Fruit fly (Drosophila melanogaster) whole organism, prepupa: ENCODE results near the gene CG31068.

Experiments used
- Blimp-1 ChIP-seq: fragments of 200-800 bp; sonication (Bioruptor generic); optimal IDR thresholded peaks from 3 replicates; lab custom pipeline; 2017; ENCODE audit warnings: missing biosample characterization, missing genetic modification characterization, mild to moderate bottlenecking, moderate library complexity, missing genetic modification reagents
- CG10631 ChIP-seq: fragments of 200-800 bp; sonication (Bioruptor generic); optimal IDR thresholded peaks from 2 replicates; lab custom pipeline; 2016; ENCODE audit warnings: missing biosample characterization, missing genetic modification characterization
- CG10669 ChIP-seq: fragments of 200-800 bp; sonication (Bioruptor generic); optimal IDR thresholded peaks from 3 replicates; lab custom pipeline; 2018; ENCODE audit warnings: missing biosample characterization, mild to moderate bottlenecking, missing genetic modification characterization, moderate library complexity
- CG11294 ChIP-seq: fragments of 200-800 bp; sonication (Bioruptor generic); IDR thresholded peaks from 2 replicates; pipeline ENCODE4 v1.3.6; 2022; ENCODE audit warnings: missing biosample characterization, missing genetic modification characterization
- CG11902 ChIP-seq: fragments of 200-800 bp; sonication (Bioruptor generic); optimal IDR thresholded peaks from 3 replicates; lab custom pipeline; 2016; ENCODE audit warnings: missing biosample characterization, missing genetic modification characterization
- CG1621 ChIP-seq: fragments of 200-800 bp; sonication (Bioruptor generic); optimal IDR thresholded peaks from 3 replicates; lab custom pipeline; 2018; ENCODE audit warnings: missing biosample characterization, mild to moderate bottlenecking, missing genetic modification characterization
- CG16779 ChIP-seq: fragments of 200-800 bp; sonication (Bioruptor generic); optimal IDR thresholded peaks from 3 replicates; lab custom pipeline; 2017; ENCODE audit warnings: missing biosample characterization, mild to moderate bottlenecking, missing genetic modification characterization
- CG3032 ChIP-seq: fragments of 200-800 bp; optimal IDR thresholded peaks from 2 replicates; lab custom pipeline; 2019; ENCODE audit warnings: missing biosample characterization, mild to moderate bottlenecking, missing genetic modification characterization, moderate library complexity
- CG31627 ChIP-seq: fragments of 200-800 bp; sonication (Bioruptor generic); optimal IDR thresholded peaks from 3 replicates; lab custom pipeline; 2016; ENCODE audit warnings: missing biosample characterization, missing genetic modification characterization
- CG32006 ChIP-seq: fragments of 200-800 bp; sonication (Bioruptor generic); optimal IDR thresholded peaks from 3 replicates; lab custom pipeline; 2017; ENCODE audit warnings: missing biosample characterization, mild to moderate bottlenecking, missing genetic modification characterization
- CG34406 ChIP-seq: fragments of 200-800 bp; sonication (Bioruptor generic); optimal IDR thresholded peaks from 3 replicates; lab custom pipeline; 2016; ENCODE audit warnings: missing biosample characterization, missing genetic modification characterization
- CG3919 ChIP-seq: fragments of 200-800 bp; sonication (Bioruptor generic); optimal IDR thresholded peaks from 3 replicates; lab custom pipeline; 2016; ENCODE audit warnings: missing biosample characterization, missing genetic modification characterization
- CG4318 ChIP-seq: fragments of 200-800 bp; sonication (Bioruptor generic); optimal IDR thresholded peaks from 3 replicates; lab custom pipeline; 2017; ENCODE audit warnings: missing biosample characterization, mild to moderate bottlenecking, missing genetic modification characterization
- CG6792 ChIP-seq: fragments of 200-800 bp; sonication (Bioruptor generic); optimal IDR thresholded peaks from 3 replicates; lab custom pipeline; 2016; ENCODE audit warnings: missing biosample characterization, missing genetic modification characterization
- CG6808 ChIP-seq: fragments of 200-800 bp; sonication (Bioruptor generic); optimal IDR thresholded peaks from 3 replicates; lab custom pipeline; 2017; ENCODE audit warnings: missing biosample characterization, missing genetic modification characterization, mild to moderate bottlenecking, moderate library complexity, missing genetic modification reagents
- CG7368 ChIP-seq: fragments of 200-800 bp; sonication (Bioruptor generic); optimal IDR thresholded peaks from 3 replicates; lab custom pipeline; 2016; ENCODE audit warnings: missing biosample characterization, missing genetic modification characterization
- CG8319 ChIP-seq: fragments of 200-800 bp; sonication (Bioruptor generic); optimal IDR thresholded peaks from 3 replicates; lab custom pipeline; 2016; ENCODE audit warnings: missing biosample characterization, missing genetic modification characterization
- CG8632 ChIP-seq: fragments of 200-800 bp; sonication (Bioruptor generic); optimal IDR thresholded peaks from 3 replicates; lab custom pipeline; 2016; ENCODE audit warnings: missing biosample characterization, missing genetic modification characterization
- Eip78C ChIP-seq: fragments of 200-800 bp; sonication (Bioruptor generic); peaks from one replicate; lab custom pipeline; 2016; ENCODE audit warnings: missing biosample characterization, missing genetic modification characterization
- Eip93F ChIP-seq: fragments of 200-800 bp; sonication (Bioruptor generic); optimal IDR thresholded peaks from 2 replicates; lab custom pipeline; 2016; ENCODE audit warnings: missing biosample characterization, mild to moderate bottlenecking, missing genetic modification characterization
- Ets96B ChIP-seq: fragments of 200-800 bp; optimal IDR thresholded peaks from 2 replicates; lab custom pipeline; 2019; ENCODE audit warnings: missing biosample characterization, mild to moderate bottlenecking, missing genetic modification characterization, moderate library complexity
- Hr39 ChIP-seq: fragments of 200-800 bp; sonication (Bioruptor generic); optimal IDR thresholded peaks from 2 replicates; lab custom pipeline; 2016; ENCODE audit warnings: missing biosample characterization, missing genetic modification characterization
- OdsH ChIP-seq: fragments of 200-800 bp; sonication (Bioruptor generic); optimal IDR thresholded peaks from 3 replicates; lab custom pipeline; 2016; ENCODE audit warnings: missing biosample characterization, missing genetic modification characterization
- Smox ChIP-seq: fragments of 200-800 bp; sonication (Bioruptor generic); optimal IDR thresholded peaks from 3 replicates; lab custom pipeline; 2016; ENCODE audit warnings: missing biosample characterization, missing genetic modification characterization
- Sox102F ChIP-seq: fragments of 200-800 bp; sonication (Bioruptor generic); optimal IDR thresholded peaks from 2 replicates; lab custom pipeline; 2016; ENCODE audit warnings: missing biosample characterization, mild to moderate bottlenecking, missing genetic modification characterization
- Sox14 ChIP-seq: fragments of 200-800 bp; sonication (Bioruptor generic); optimal IDR thresholded peaks from 3 replicates; lab custom pipeline; 2016; ENCODE audit warnings: missing biosample characterization, missing genetic modification characterization
- acj6 ChIP-seq: fragments of 200-800 bp; sonication (Bioruptor generic); optimal IDR thresholded peaks from 3 replicates; lab custom pipeline; 2016; ENCODE audit warnings: missing biosample characterization, missing genetic modification characterization
- dac ChIP-seq: fragments of 200-800 bp; sonication (Bioruptor generic); optimal IDR thresholded peaks from 2 replicates; lab custom pipeline; 2017; ENCODE audit warnings: missing biosample characterization, mild to moderate bottlenecking, missing genetic modification characterization
- dsx ChIP-seq: fragments of 200-800 bp; optimal IDR thresholded peaks from 3 replicates; lab custom pipeline; 2019; ENCODE audit warnings: missing biosample characterization, mild to moderate bottlenecking, missing genetic modification characterization, moderate library complexity; ENCODE audit not compliant: poor library complexity, severe bottlenecking
- esn ChIP-seq: fragments of 200-800 bp; sonication (Bioruptor generic); optimal IDR thresholded peaks from 2 replicates; lab custom pipeline; 2016; ENCODE audit warnings: missing biosample characterization, mild to moderate bottlenecking, missing genetic modification characterization, moderate library complexity
- fd59A ChIP-seq: fragments of 200-800 bp; sonication (Bioruptor generic); optimal IDR thresholded peaks from 2 replicates; lab custom pipeline; 2017; ENCODE audit warnings: missing biosample characterization, mild to moderate bottlenecking, missing genetic modification characterization, missing genetic modification reagents
- fd85E ChIP-seq: fragments of 200-800 bp; sonication (Bioruptor generic); optimal IDR thresholded peaks from 3 replicates; lab custom pipeline; 2016; ENCODE audit warnings: missing biosample characterization, missing genetic modification characterization
- fkh ChIP-seq: fragments of 200-800 bp; sonication (Bioruptor generic); optimal IDR thresholded peaks from 3 replicates; lab custom pipeline; 2017; ENCODE audit warnings: missing biosample characterization, mild to moderate bottlenecking, missing genetic modification characterization, moderate library complexity
- lz ChIP-seq: fragments of 200-800 bp; sonication (Bioruptor generic); optimal IDR thresholded peaks from 3 replicates; lab custom pipeline; 2016; ENCODE audit warnings: missing biosample characterization, missing genetic modification characterization
- net ChIP-seq: fragments of 200-800 bp; sonication (Bioruptor generic); optimal IDR thresholded peaks from 3 replicates; lab custom pipeline; 2016; ENCODE audit warnings: missing biosample characterization, missing genetic modification characterization
- pdm3 ChIP-seq: fragments of 200-800 bp; sonication (Bioruptor generic); optimal IDR thresholded peaks from 3 replicates; lab custom pipeline; 2016; ENCODE audit warnings: missing biosample characterization, missing genetic modification characterization
- salr ChIP-seq, 2 experiments: fragments of 200-800 bp; sonication (Bioruptor generic); optimal IDR thresholded peaks; 3 replicates each; lab custom pipeline; 2016 to 2018; ENCODE audit warnings: missing biosample characterization in 2 of 2, missing genetic modification characterization in 2 of 2, mild to moderate bottlenecking in 1 of 2
- spab ChIP-seq: fragments of 200-800 bp; sonication (Bioruptor generic); optimal IDR thresholded peaks from 2 replicates; lab custom pipeline; 2017; ENCODE audit warnings: missing biosample characterization, mild to moderate bottlenecking, missing genetic modification characterization, missing genetic modification reagents
- ss ChIP-seq, 2 experiments: fragments of 200-800 bp; sonication (Bioruptor generic); optimal IDR thresholded peaks; 2 replicates in 1 of 2; 3 replicates in 1 of 2; lab custom pipeline; 2017 to 2018; ENCODE audit warnings: mild to moderate bottlenecking in 2 of 2, missing biosample characterization in 2 of 2, missing genetic modification characterization in 2 of 2, moderate library complexity in 1 of 2
- svp ChIP-seq: fragments of 200-800 bp; sonication (Bioruptor generic); peaks from one replicate; lab custom pipeline; 2016; ENCODE audit warnings: missing biosample characterization, missing genetic modification characterization
- topi ChIP-seq: fragments of 200-800 bp; sonication (Bioruptor generic); optimal IDR thresholded peaks from 3 replicates; lab custom pipeline; 2016; ENCODE audit warnings: missing biosample characterization, missing genetic modification characterization

The CG31068 gene

DNA sequence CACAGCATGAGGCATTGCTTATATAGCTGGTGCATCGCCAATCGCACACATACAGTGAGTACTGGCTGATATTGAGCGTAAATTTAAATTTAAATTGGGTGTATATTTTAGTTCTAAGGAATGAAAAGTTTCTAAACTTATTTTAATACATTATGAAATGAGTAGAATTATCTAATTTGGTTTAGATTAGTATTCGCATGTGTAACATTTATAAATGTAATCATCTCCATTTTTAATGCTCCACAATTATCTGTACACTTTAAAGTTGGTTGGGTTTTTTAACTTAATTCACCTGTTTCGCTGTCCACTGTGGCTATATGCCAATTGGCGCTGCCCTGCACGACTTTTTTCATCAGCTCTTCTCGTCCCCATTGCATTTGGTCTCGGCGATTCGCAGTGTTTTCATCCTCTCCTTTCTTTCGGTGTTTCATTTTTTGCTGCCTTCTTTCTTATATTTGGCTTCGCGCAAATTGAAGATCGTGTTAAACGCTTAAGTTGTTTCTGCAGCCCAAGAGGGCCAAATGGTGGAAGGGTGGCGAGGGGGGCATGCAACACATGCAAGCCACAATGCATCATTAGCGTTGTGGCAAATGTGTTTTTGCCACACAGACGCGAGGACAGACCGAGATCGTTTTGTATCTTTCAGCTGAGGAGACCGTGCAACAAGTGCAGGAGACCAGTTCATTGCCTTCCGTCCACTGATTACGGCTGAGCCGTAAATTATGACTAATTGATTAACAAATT lies 31.8 kb upstream of the CG31068 start (continued):
- TF ChIP-seq topi (GFP tag; lab: Kevin White, UChicago) (peak; percentile 48), Eip93F (GFP tag; lab: Kevin White, UChicago) (no peak), CG7368 (peak; percentile 28), pdm3 (GFP tag; lab: Kevin White, UChicago) (peak; percentile 43), net (GFP tag; lab: Kevin White, UChicago) (peak; percentile 53), CG6792 (peak; percentile 65), CG1621 (peak; percentile 12), fd85E (GFP tag; lab: Kevin White, UChicago) (peak; percentile 37), ss (GFP tag; optimal IDR thresholded peaks at IDR 0.05; lab: Kevin White, UChicago) (peak; percentile 68 to 77), Smox (peak; percentile 63), CG8632 (GFP tag; lab: Kevin White, UChicago) (peak; percentile 68), CG16779 (tag; lab: Kevin White, UChicago) (peak; percentile 64), fd59A (GFP tag; lab: Kevin White, UChicago) (peak; percentile 79), OdsH (GFP tag; lab: Kevin White, UChicago) (peak; percentile 73), CG4318 (peak; percentile 11), CG3919 (GFP tag; lab: Kevin White, UChicago) (peak; percentile 75), CG8319 (GFP tag; lab: Kevin White, UChicago) (peak; percentile 37), CG6808 (GFP tag; lab: Kevin White, UChicago) (peak; percentile 89)

DNA sequence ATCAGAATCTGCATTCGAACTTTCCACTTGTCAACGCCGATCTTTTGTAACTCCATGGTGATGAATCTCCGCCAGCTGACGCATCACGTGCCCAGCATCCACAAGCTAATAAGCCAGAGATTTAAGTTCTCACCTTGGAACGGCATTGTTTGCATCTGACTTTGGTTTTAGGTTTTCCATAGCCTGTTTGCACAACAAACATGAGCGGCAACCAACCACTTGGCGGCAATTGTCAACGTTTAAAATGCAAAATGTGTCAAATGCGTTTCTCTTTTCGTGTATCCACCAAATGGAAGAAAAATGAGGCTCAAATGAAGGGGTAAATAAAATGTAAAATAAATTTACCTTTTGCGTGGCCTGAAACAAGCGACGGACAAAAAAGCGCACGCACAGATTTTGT lies 31.2 kb upstream of the CG31068 start:
- no peak for TF ChIP-seq CG31627 (GFP tag; lab: Kevin White, UChicago)
- peak; percentile 34 for TF ChIP-seq fkh

DNA sequence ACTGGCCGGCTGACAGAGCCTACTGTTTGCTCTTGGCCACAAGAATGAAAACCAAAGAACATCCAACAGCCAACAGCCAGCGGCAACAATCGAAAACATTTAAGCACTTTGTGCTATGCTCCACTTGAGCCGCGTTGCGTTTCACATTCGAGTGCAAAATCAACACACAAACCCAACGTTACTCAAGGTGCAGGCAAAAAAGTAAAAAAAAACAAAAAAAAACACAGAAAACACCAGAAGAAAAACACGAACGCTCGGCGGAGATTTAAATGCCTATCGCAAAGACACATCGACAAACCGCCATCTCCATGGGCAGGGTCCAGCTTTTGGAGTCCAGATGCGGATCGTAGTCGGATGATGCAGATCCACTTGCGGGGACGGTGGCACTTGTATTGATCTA lies 29.6 kb upstream of the CG31068 start:
- TF ChIP-seq Eip78C (GFP tag; lab: Kevin White, UChicago) (peak; percentile 60), salr (GFP tag; optimal IDR thresholded peaks at IDR 0.05; lab: Kevin White, UChicago) (no peak), Sox102F (GFP tag; lab: Kevin White, UChicago) (no peak), CG1621 (no peak), CG11902 (GFP tag; lab: Kevin White, UChicago) (no peak), Hr39 (no peak), ss (GFP tag; optimal IDR thresholded peaks at IDR 0.05; lab: Kevin White, UChicago) (peak in 1 of 2 experiments; percentile 60), Sox14 (GFP tag; lab: Kevin White, UChicago) (no peak)

dm6 chr3R:27204694-27205414 lies 28.6 kb upstream of the CG31068 start:
- TF ChIP-seq Smox (peak; percentile 11), CG16779 (tag; lab: Kevin White, UChicago) (no peak), spab (GFP tag; lab: Kevin White, UChicago) (peak; percentile 49), esn (peak; percentile 20), CG3919 (GFP tag; lab: Kevin White, UChicago) (peak; percentile 43), lz (no peak), dac (GFP tag; lab: Kevin White, UChicago) (no peak), CG3032 (peak; percentile 66), Eip78C (GFP tag; lab: Kevin White, UChicago) (peak; percentile 61), CG10631 (peak; percentile 21), OdsH (GFP tag; lab: Kevin White, UChicago) (peak; percentile 12), Blimp-1 (GFP tag; lab: Kevin White, UChicago) (peak; percentile 20), ss (GFP tag; optimal IDR thresholded peaks at IDR 0.05; lab: Kevin White, UChicago) (peak in 1 of 2 experiments; percentile 10), CG1621 (no peak), CG8632 (GFP tag; lab: Kevin White, UChicago) (peak; percentile 51), CG34406 (GFP tag; lab: Kevin White, UChicago) (peak; percentile 35), acj6 (GFP tag; lab: Kevin White, UChicago) (peak; percentile 26), svp (peak; percentile 63), Ets96B (tag; lab: Kevin White, UChicago) (peak; percentile 74), dsx (GFP tag; lab: Kevin White, UChicago) (peak; percentile 34), Sox102F (GFP tag; lab: Kevin White, UChicago) (no peak), CG11294 (GFP tag; lab: Robert Waterston, UW) (no peak), fd59A (GFP tag; lab: Kevin White, UChicago) (peak; percentile 42), Eip93F (GFP tag; lab: Kevin White, UChicago) (no peak), CG4318 (no peak), CG10669 (peak; percentile 60), CG11902 (GFP tag; lab: Kevin White, UChicago) (peak; percentile 42), CG32006 (GFP tag; lab: Kevin White, UChicago) (peak; percentile 29)
